Worm (Caenorhabditis elegans) whole organism, L1 larva: ENCODE data around the gene C46C2.6.

Experiments
- C04F5.9 ChIP-seq: sonication (generic microtip); optimal IDR thresholded peaks from 2 replicates; lab custom pipeline; 2016; ENCODE audit warnings: missing genetic modification characterization, missing compliant biosample characterization
- C16A3.4 ChIP-seq: fragments of 150-350 bp; optimal IDR thresholded peaks from 2 replicates; lab custom pipeline; 2014; ENCODE audit warnings: missing biosample characterization, missing genetic modification characterization
- C34B4.2 ChIP-seq: sonication (generic microtip); optimal IDR thresholded peaks from 2 replicates; lab custom pipeline; 2017; ENCODE audit warnings: mild to moderate bottlenecking, missing genetic modification characterization, missing compliant biosample characterization
- Y116A8C.19 ChIP-seq: sonication (generic microtip); optimal IDR thresholded peaks from 2 replicates; lab custom pipeline; 2016; ENCODE audit warnings: missing compliant biosample characterization, missing genetic modification characterization, borderline replicate concordance
- blmp-1 ChIP-seq: fragments of 150-350 bp; optimal IDR thresholded peaks from 2 replicates; lab custom pipeline; 2014; ENCODE audit warnings: missing biosample characterization, missing genetic modification characterization
- ceh-8 ChIP-seq: fragments of 200-800 bp; sonication (Bioruptor generic); optimal IDR thresholded peaks from 2 replicates; lab custom pipeline; 2018; ENCODE audit warnings: mild to moderate bottlenecking, missing genetic modification characterization, moderate library complexity, missing compliant biosample characterization
- ceh-82 ChIP-seq, 3 experiments: fragments of 150-350 bp in 1 of 3; sonication (generic microtip) in 2 of 3; optimal IDR thresholded peaks; 2 replicates each; lab custom pipeline; 2014 to 2017; ENCODE audit warnings: missing biosample characterization in 3 of 3, missing genetic modification characterization in 3 of 3
- ceh-90 ChIP-seq: sonication (generic microtip); optimal IDR thresholded peaks from 2 replicates; lab custom pipeline; 2016; ENCODE audit warnings: missing genetic modification characterization, missing compliant biosample characterization
- dpl-1 ChIP-seq, 3 experiments: fragments of 150-350 bp in 2 of 3; sonication (generic microtip) in 1 of 3; optimal IDR thresholded peaks; 2 replicates each; lab custom pipeline; 2014 to 2017; ENCODE audit warnings: missing biosample characterization in 3 of 3, missing genetic modification characterization in 3 of 3, missing genetic modification reagents in 3 of 3
- efl-3 ChIP-seq: fragments of 200-800 bp; sonication (Bioruptor generic); optimal IDR thresholded peaks from 2 replicates; lab custom pipeline; 2018; ENCODE audit warnings: mild to moderate bottlenecking, missing genetic modification characterization, missing compliant biosample characterization
- elt-2 ChIP-seq: sonication (generic microtip); optimal IDR thresholded peaks from 2 replicates; lab custom pipeline; 2016; ENCODE audit warnings: missing genetic modification characterization, mild to moderate bottlenecking, inconsistent platforms, missing compliant biosample characterization, missing genetic modification reagents
- ets-5 ChIP-seq: fragments of 200-800 bp; sonication (Bioruptor generic); IDR thresholded peaks from 2 replicates; pipeline ENCODE4 v1.3.6; 2022; ENCODE audit warnings: missing genetic modification characterization, missing compliant biosample characterization
- fkh-10 ChIP-seq: sonication (generic microtip); optimal IDR thresholded peaks from 2 replicates; lab custom pipeline; 2017; ENCODE audit warnings: missing biosample characterization, missing genetic modification reagents, missing genetic modification characterization
- fkh-4 ChIP-seq: sonication (generic microtip); optimal IDR thresholded peaks from 2 replicates; lab custom pipeline; 2016; ENCODE audit warnings: missing compliant biosample characterization, missing genetic modification characterization, borderline replicate concordance
- hlh-17 ChIP-seq: fragments of 200-800 bp; sonication (Bioruptor generic); optimal IDR thresholded peaks from 2 replicates; lab custom pipeline; 2018; ENCODE audit warnings: missing genetic modification characterization, mild to moderate bottlenecking, missing compliant biosample characterization, moderate library complexity, borderline replicate concordance
- irx-1 ChIP-seq: sonication (generic microtip); optimal IDR thresholded peaks from 2 replicates; lab custom pipeline; 2016; ENCODE audit warnings: missing genetic modification characterization, missing compliant biosample characterization
- isw-1 ChIP-seq: fragments of 200-800 bp; sonication (Bioruptor generic); IDR thresholded peaks from 2 replicates; pipeline ENCODE4 v1.3.6; 2022; ENCODE audit warnings: missing genetic modification characterization, missing compliant biosample characterization
- jun-1 ChIP-seq: fragments of 150-350 bp; optimal IDR thresholded peaks from 2 replicates; lab custom pipeline; 2014; ENCODE audit warnings: missing biosample characterization, missing genetic modification reagents, missing genetic modification characterization
- lin-35 ChIP-seq, 2 experiments: fragments of 150-350 bp; optimal IDR thresholded peaks; 2 replicates each; lab custom pipeline; 2014; ENCODE audit warnings: missing biosample characterization in 2 of 2, missing genetic modification characterization in 2 of 2, missing genetic modification reagents in 2 of 2
- lin-39 ChIP-seq: fragments of 150-350 bp; optimal IDR thresholded peaks from 2 replicates; lab custom pipeline; 2014; ENCODE audit warnings: missing biosample characterization, missing genetic modification reagents, missing genetic modification characterization
- lsy-2 ChIP-seq, 2 experiments: fragments of 150-350 bp; optimal IDR thresholded peaks; 2 replicates each; lab custom pipeline; 2014; ENCODE audit warnings: missing biosample characterization in 2 of 2, missing genetic modification characterization in 2 of 2
- mep-1 ChIP-seq: fragments of 150-350 bp; optimal IDR thresholded peaks from 2 replicates; lab custom pipeline; 2014; ENCODE audit warnings: missing biosample characterization, missing genetic modification characterization
- nhr-11 ChIP-seq: fragments of 150-350 bp; optimal IDR thresholded peaks from 2 replicates; lab custom pipeline; 2014; ENCODE audit warnings: missing biosample characterization, missing genetic modification characterization
- nhr-12 ChIP-seq: sonication (generic microtip); optimal IDR thresholded peaks from 2 replicates; lab custom pipeline; 2017; ENCODE audit warnings: missing biosample characterization, missing genetic modification characterization
- nhr-47 ChIP-seq: sonication (generic microtip); optimal IDR thresholded peaks from 2 replicates; lab custom pipeline; 2016; ENCODE audit warnings: mild to moderate bottlenecking, missing genetic modification characterization, moderate library complexity, missing compliant biosample characterization
- nhr-71 ChIP-seq: sonication (generic microtip); optimal IDR thresholded peaks from 2 replicates; lab custom pipeline; 2016; ENCODE audit warnings: mild to moderate bottlenecking, missing genetic modification characterization, moderate library complexity, missing compliant biosample characterization
- nhr-84 ChIP-seq: sonication (generic microtip); optimal IDR thresholded peaks from 2 replicates; lab custom pipeline; 2017; ENCODE audit warnings: missing biosample characterization, missing genetic modification characterization
- nhr-85 ChIP-seq: sonication (generic microtip); peaks from one replicate; lab custom pipeline; 2016; ENCODE audit warnings: missing genetic modification characterization, inconsistent platforms, missing compliant biosample characterization
- pax-3 ChIP-seq: fragments of 200-800 bp; sonication (Bioruptor generic); optimal IDR thresholded peaks from 2 replicates; lab custom pipeline; 2018; ENCODE audit warnings: mild to moderate bottlenecking, missing genetic modification characterization, moderate library complexity, missing compliant biosample characterization
- pqm-1 ChIP-seq: sonication (generic microtip); optimal IDR thresholded peaks from 3 replicates; lab custom pipeline; 2017; ENCODE audit warnings: missing biosample characterization, missing genetic modification characterization
- skn-1 ChIP-seq: fragments of 150-350 bp; optimal IDR thresholded peaks from 2 replicates; lab custom pipeline; 2014; ENCODE audit warnings: missing biosample characterization, missing genetic modification characterization
- snpc-4 ChIP-seq: fragments of 150-350 bp; optimal IDR thresholded peaks from 2 replicates; lab custom pipeline; 2014; ENCODE audit warnings: missing biosample characterization, missing genetic modification characterization
- snu-23 ChIP-seq: sonication (generic microtip); optimal IDR thresholded peaks from 2 replicates; lab custom pipeline; 2016; ENCODE audit warnings: missing genetic modification characterization, missing compliant biosample characterization
- sptf-1 ChIP-seq: fragments of 150-350 bp; optimal IDR thresholded peaks from 2 replicates; lab custom pipeline; 2014; ENCODE audit warnings: missing biosample characterization, missing genetic modification characterization
- swsn-7 ChIP-seq: sonication (generic microtip); optimal IDR thresholded peaks from 2 replicates; lab custom pipeline; 2016; ENCODE audit warnings: missing genetic modification characterization, missing compliant biosample characterization
- tbx-2 ChIP-seq: sonication (generic microtip); optimal IDR thresholded peaks from 2 replicates; lab custom pipeline; 2016; ENCODE audit warnings: missing genetic modification characterization, missing compliant biosample characterization
- unc-30 ChIP-seq: sonication (generic microtip); optimal IDR thresholded peaks from 2 replicates; lab custom pipeline; 2017; ENCODE audit warnings: missing biosample characterization, missing genetic modification characterization
- unc-62 ChIP-seq: fragments of 150-350 bp; optimal IDR thresholded peaks from 2 replicates; lab custom pipeline; 2014; ENCODE audit warnings: missing biosample characterization, missing genetic modification reagents, missing genetic modification characterization
- unc-86 ChIP-seq: sonication (generic microtip); optimal IDR thresholded peaks from 2 replicates; lab custom pipeline; 2016; ENCODE audit warnings: missing genetic modification characterization, missing compliant biosample characterization
- vab-15 ChIP-seq: sonication (generic microtip); optimal IDR thresholded peaks from 2 replicates; lab custom pipeline; 2017; ENCODE audit warnings: missing genotype, mild to moderate bottlenecking, missing genetic modification characterization, missing compliant biosample characterization
- xbp-1 ChIP-seq: sonication (generic microtip); optimal IDR thresholded peaks from 2 replicates; lab custom pipeline; 2016; ENCODE audit warnings: missing genetic modification characterization, missing compliant biosample characterization
- zag-1 ChIP-seq: fragments of 150-350 bp; optimal IDR thresholded peaks from 2 replicates; lab custom pipeline; 2014; ENCODE audit warnings: missing biosample characterization, missing genetic modification characterization
- zip-4 ChIP-seq: fragments of 200-800 bp; sonication (Bioruptor generic); optimal IDR thresholded peaks from 2 replicates; lab custom pipeline; 2018; ENCODE audit warnings: mild to moderate bottlenecking, missing genetic modification characterization, moderate library complexity, missing compliant biosample characterization
- ztf-4 ChIP-seq: fragments of 150-350 bp; optimal IDR thresholded peaks from 2 replicates; lab custom pipeline; 2014; ENCODE audit warnings: missing biosample characterization, missing genetic modification characterization

The C46C2.6 gene

DNA sequence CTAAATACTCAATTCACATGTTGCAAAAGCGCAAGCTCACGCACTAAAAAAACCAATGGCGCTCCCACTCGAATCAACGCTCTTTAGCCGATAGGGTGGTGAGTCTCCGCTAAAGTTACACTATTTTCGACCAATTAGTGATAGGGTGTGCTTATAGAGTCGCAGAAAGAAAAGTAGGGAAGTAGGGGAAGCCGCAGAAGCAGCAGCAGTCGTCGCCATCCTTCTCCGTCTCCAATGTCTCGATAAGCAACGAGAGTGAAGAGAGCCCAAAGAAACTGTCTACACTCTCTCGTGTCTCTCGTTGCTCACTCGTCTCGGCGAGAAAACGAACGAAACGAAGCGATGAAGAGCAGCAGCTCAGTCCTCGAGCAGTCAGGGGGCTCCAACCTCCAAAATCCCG, 15.5 kb upstream of the C46C2.6 start (continued):
- TF ChIP-seq tbx-2 (tag; lab: Kevin White, UChicago) (peak; percentile 77), ceh-90 (no peak), zip-4 (GFP tag; lab: Kevin White, UChicago) (no peak), C16A3.4 (tag; lab: Kevin White, UChicago) (no peak), vab-15 (tag; lab: Kevin White, UChicago) (no peak), nhr-84 (tag; lab: Kevin White, UChicago) (no peak), isw-1 (GFP tag; lab: Robert Waterston, UW) (peak; percentile 37), irx-1 (tag; lab: Kevin White, UChicago) (peak; percentile 39), xbp-1 (tag; lab: Kevin White, UChicago) (peak; percentile 51), nhr-47 (tag; lab: Kevin White, UChicago) (peak; percentile 32), lsy-2 (tag; optimal IDR thresholded peaks at IDR 0.05; lab: Kevin White, UChicago) (peak; percentile 55 to 71), nhr-12 (tag; lab: Kevin White, UChicago) (no peak), snpc-4 (tag; lab: Kevin White, UChicago) (peak; percentile 56), jun-1 (tag; lab: Kevin White, UChicago) (peak; percentile 72), mep-1 (peak; percentile 37), C34B4.2 (tag; lab: Kevin White, UChicago) (no peak), unc-30 (tag; lab: Kevin White, UChicago) (no peak), ceh-82 (tag; optimal IDR thresholded peaks at IDR 0.05; lab: Kevin White, UChicago) (peak; percentile 19 to 59 (median 49)), blmp-1 (tag; lab: Kevin White, UChicago) (no peak), lin-39 (tag; lab: Kevin White, UChicago) (no peak), sptf-1 (tag; lab: Kevin White, UChicago) (no peak), ztf-4 (peak; percentile 39), unc-86 (tag; lab: Kevin White, UChicago) (peak; percentile 77), snu-23 (GFP tag; lab: Kevin White, UChicago) (peak; percentile 75), dpl-1 (GFP tag; optimal IDR thresholded peaks at IDR 0.05; lab: Kevin White, UChicago) (peak in 1 of 3 experiments; percentile 25), C04F5.9 (tag; lab: Kevin White, UChicago) (no peak), efl-3 (GFP tag; lab: Kevin White, UChicago) (no peak), elt-2 (tag; lab: Kevin White, UChicago) (peak; percentile 8), unc-62 (GFP tag; lab: Kevin White, UChicago) (no peak), pax-3 (tag; lab: Kevin White, UChicago) (no peak), hlh-17 (no peak), ets-5 (GFP tag; lab: Robert Waterston, UW) (no peak), zag-1 (tag; lab: Kevin White, UChicago) (no peak), swsn-7 (tag; lab: Kevin White, UChicago) (peak; percentile 54), fkh-4 (tag; lab: Kevin White, UChicago) (peak; percentile 20), nhr-85 (tag; lab: Kevin White, UChicago) (no peak), nhr-11 (tag; lab: Kevin White, UChicago) (no peak), nhr-71 (peak; percentile 80), ceh-8 (GFP tag; lab: Kevin White, UChicago) (peak; percentile 29), Y116A8C.19 (tag; lab: Kevin White, UChicago) (no peak), skn-1 (peak; percentile 52), pqm-1 (no peak), lin-35 (GFP tag; optimal IDR thresholded peaks at IDR 0.05; lab: Kevin White, UChicago) (peak; percentile 23 to 60), fkh-10 (GFP tag; lab: Kevin White, UChicago) (peak; percentile 91)
